Worm (Caenorhabditis elegans) whole organism, early embryonic: ENCODE results near the gene F21C10.4.

Experiments
- B0310.2 ChIP-seq: sonication (generic microtip); optimal IDR thresholded peaks from 2 replicates; lab custom pipeline; 2016; ENCODE audit warnings: mild to moderate bottlenecking, missing genetic modification characterization, missing compliant biosample characterization
- F13C5.2 ChIP-seq: sonication (generic microtip); optimal IDR thresholded peaks from 2 replicates; lab custom pipeline; 2017; ENCODE audit warnings: mild to moderate bottlenecking, missing genetic modification characterization, inconsistent platforms, missing compliant biosample characterization
- aly-1 ChIP-seq: sonication (generic microtip); optimal IDR thresholded peaks from 2 replicates; lab custom pipeline; 2016; ENCODE audit warnings: missing genetic modification characterization, missing compliant biosample characterization
- ama-1 ChIP-seq: fragments of 150-350 bp; optimal IDR thresholded peaks from 2 replicates; lab custom pipeline; 2014
- ceh-13 ChIP-seq: fragments of 200-800 bp; sonication (Bioruptor generic); optimal IDR thresholded peaks from 2 replicates; lab custom pipeline; 2018; ENCODE audit warnings: mild to moderate bottlenecking, missing genetic modification characterization, missing compliant biosample characterization
- ceh-36 ChIP-seq: sonication (generic microtip); optimal IDR thresholded peaks from 2 replicates; lab custom pipeline; 2016; ENCODE audit warnings: missing genetic modification characterization, inconsistent platforms, missing compliant biosample characterization
- ets-7 ChIP-seq: sonication (generic microtip); optimal IDR thresholded peaks from 2 replicates; lab custom pipeline; 2016; ENCODE audit warnings: missing genotype, missing genetic modification characterization, missing compliant biosample characterization
- flt-1 ChIP-seq: fragments of 200-800 bp; sonication (Bioruptor generic); IDR thresholded peaks from 2 replicates; pipeline ENCODE4 v1.3.6; 2022; ENCODE audit warnings: missing genetic modification characterization, missing compliant biosample characterization
- hmbx-1 ChIP-seq: sonication (generic microtip); optimal IDR thresholded peaks from 2 replicates; lab custom pipeline; 2016; ENCODE audit warnings: mild to moderate bottlenecking, missing genetic modification characterization, missing compliant biosample characterization
- hmg-4 ChIP-seq: fragments of 200-800 bp; sonication (Bioruptor generic); optimal IDR thresholded peaks from 2 replicates; lab custom pipeline; 2018; ENCODE audit warnings: mild to moderate bottlenecking, missing genetic modification characterization, missing compliant biosample characterization
- hnd-1 ChIP-seq: sonication (generic microtip); optimal IDR thresholded peaks from 2 replicates; lab custom pipeline; 2016; ENCODE audit warnings: missing genetic modification characterization, missing compliant biosample characterization
- pes-1 ChIP-seq: fragments of 200-800 bp; sonication (Bioruptor generic); IDR thresholded peaks from 2 replicates; pipeline ENCODE4 v1.3.6; 2022; ENCODE audit warnings: missing genetic modification reagents, missing genetic modification characterization, missing compliant biosample characterization
- scrt-1 ChIP-seq: fragments of 200-800 bp; sonication (Bioruptor generic); IDR thresholded peaks from 2 replicates; pipeline ENCODE4 v1.3.6; 2022; ENCODE audit warnings: missing genetic modification characterization, missing compliant biosample characterization
- sea-1 ChIP-seq: fragments of 200-800 bp; sonication (Bioruptor generic); conservative IDR thresholded peaks from 2 replicates; pipeline ENCODE4 v1.3.6; 2022; ENCODE audit warnings: missing genetic modification characterization, missing compliant biosample characterization
- tbx-11 ChIP-seq: fragments of 200-800 bp; sonication (Bioruptor generic); IDR thresholded peaks from 2 replicates; pipeline ENCODE4 v1.3.6; 2022; ENCODE audit warnings: missing genetic modification characterization, missing compliant biosample characterization
- tbx-37 ChIP-seq: fragments of 200-800 bp; sonication (Bioruptor generic); conservative IDR thresholded peaks from 2 replicates; pipeline ENCODE4 v1.3.6; 2022; ENCODE audit warnings: missing genetic modification reagents, missing genetic modification characterization, missing compliant biosample characterization
- tra-4 ChIP-seq: sonication (generic microtip); optimal IDR thresholded peaks from 2 replicates; lab custom pipeline; 2017; ENCODE audit warnings: missing genetic modification characterization, missing compliant biosample characterization

F21C10.4 gene

ce11 chrV:9127773-9128172 is 1.4 kb downstream of the F21C10.4 start, which contains the start of gene F21C10.3:
Gene F21C10.3, plus strand, starts transcription at chrV:9128073.
- TF ChIP-seq scrt-1 (GFP tag; lab: Robert Waterston, UW) (no peak), B0310.2 (tag; lab: Kevin White, UChicago) (no peak)

- TF ChIP-seq ama-1 (lab: Kevin White, UChicago) (no peak), tbx-37 (GFP tag; lab: Robert Waterston, UW) (no peak), hnd-1 (tag; lab: Kevin White, UChicago) (no peak), hmbx-1 (tag; lab: Kevin White, UChicago) (no peak), tbx-11 (GFP tag; lab: Robert Waterston, UW) (no peak), ceh-36 (tag; lab: Kevin White, UChicago) (no peak), B0310.2 (tag; lab: Kevin White, UChicago) (no peak), F13C5.2 (tag; lab: Kevin White, UChicago) (no peak)
These were observed 2.1 kb downstream of the F21C10.4 start for ce11 chrV:9128562-9128961.

ce11 chrV:9130766-9131165 is 4.3 kb downstream of the F21C10.4 start, which contains the start of gene F21C10.19:
Gene F21C10.19, plus strand, starts transcription at chrV:9131066.
- TF ChIP-seq ets-7 (tag; lab: Kevin White, UChicago) (no peak), sea-1 (GFP tag; lab: Robert Waterston, UW) (no peak), tbx-11 (GFP tag; lab: Robert Waterston, UW) (no peak), ceh-13 (GFP tag; lab: Kevin White, UChicago) (no peak), hnd-1 (tag; lab: Kevin White, UChicago) (no peak), ama-1 (lab: Kevin White, UChicago) (no peak), tra-4 (tag; lab: Kevin White, UChicago) (no peak), B0310.2 (tag; lab: Kevin White, UChicago) (no peak), tbx-37 (GFP tag; lab: Robert Waterston, UW) (no peak), pes-1 (GFP tag; lab: Robert Waterston, UW) (no peak), scrt-1 (GFP tag; lab: Robert Waterston, UW) (no peak), hmbx-1 (tag; lab: Kevin White, UChicago) (no peak), ceh-36 (tag; lab: Kevin White, UChicago) (no peak), flt-1 (GFP tag; lab: Robert Waterston, UW) (no peak), F13C5.2 (tag; lab: Kevin White, UChicago) (no peak), hmg-4 (no peak), aly-1 (no peak)

ce11 chrV:9132043-9132442 is 5.6 kb downstream of the F21C10.4 start, which contains the start of gene F21C10.1:
Gene F21C10.1, plus strand, starts transcription at chrV:9132343.
- no peak for TF ChIP-seq tbx-11 (GFP tag; lab: Robert Waterston, UW)
- TF ChIP-seq B0310.2 (tag; lab: Kevin White, UChicago), result no peak
- TF ChIP-seq flt-1 (GFP tag; lab: Robert Waterston, UW), result no peak

- TF ChIP-seq ets-7 (tag; lab: Kevin White, UChicago), result no peak
- no peak for TF ChIP-seq scrt-1 (GFP tag; lab: Robert Waterston, UW)
- TF ChIP-seq hmbx-1 (tag; lab: Kevin White, UChicago), result no peak
- TF ChIP-seq ama-1 (lab: Kevin White, UChicago), result no peak
- no peak for TF ChIP-seq tra-4 (tag; lab: Kevin White, UChicago)
- no peak for TF ChIP-seq B0310.2 (tag; lab: Kevin White, UChicago)
- no peak for TF ChIP-seq aly-1
- no peak for TF ChIP-seq ceh-36 (tag; lab: Kevin White, UChicago)
- TF ChIP-seq hmg-4, result no peak
- TF ChIP-seq tbx-11 (GFP tag; lab: Robert Waterston, UW), result no peak
- no peak for TF ChIP-seq F13C5.2 (tag; lab: Kevin White, UChicago)
- TF ChIP-seq pes-1 (GFP tag; lab: Robert Waterston, UW), result no peak
- no peak for TF ChIP-seq hnd-1 (tag; lab: Kevin White, UChicago)
These were observed 7.5 kb downstream of the F21C10.4 start, which contains the start of gene B0222.1 for ce11 chrV:9133950-9134349. Gene B0222.1, plus strand, starts transcription at chrV:9134255.

DNA sequence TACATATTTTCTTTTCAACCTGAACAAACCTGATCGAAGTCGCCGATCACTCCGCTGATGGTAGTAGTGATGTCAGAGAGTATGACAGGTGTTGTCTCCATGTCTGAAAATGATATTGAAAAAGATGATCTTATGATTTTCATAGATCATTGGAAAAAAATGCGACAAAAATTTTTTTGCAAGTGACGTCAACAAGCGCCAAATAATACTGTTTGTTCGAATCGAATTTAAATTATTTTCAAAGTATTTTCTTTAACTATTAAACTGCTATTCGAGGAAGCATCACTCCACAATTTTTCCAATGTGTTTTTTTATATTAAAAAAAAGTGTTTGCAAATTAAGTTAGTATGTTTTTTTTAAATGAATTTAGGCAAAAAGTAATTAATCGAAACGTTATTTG is 11.2 kb downstream of the F21C10.4 start, which contains the start of gene pitr-2:
pitr-2 (minus strand) TSS at position 101 of the 400 bp plus-strand sequence.
- no peak for TF ChIP-seq F13C5.2 (tag; lab: Kevin White, UChicago)
- TF ChIP-seq flt-1 (GFP tag; lab: Robert Waterston, UW), result no peak
- no peak for TF ChIP-seq hnd-1 (tag; lab: Kevin White, UChicago)
- no peak for TF ChIP-seq ama-1 (lab: Kevin White, UChicago)
- no peak for TF ChIP-seq aly-1
- TF ChIP-seq hmg-4, result no peak
- no peak for TF ChIP-seq hmbx-1 (tag; lab: Kevin White, UChicago)
- no peak for TF ChIP-seq ets-7 (tag; lab: Kevin White, UChicago)
- no peak for TF ChIP-seq ceh-13 (GFP tag; lab: Kevin White, UChicago)
- TF ChIP-seq tbx-37 (GFP tag; lab: Robert Waterston, UW), result no peak
- TF ChIP-seq ceh-36 (tag; lab: Kevin White, UChicago), result no peak
- TF ChIP-seq B0310.2 (tag; lab: Kevin White, UChicago), result no peak
- TF ChIP-seq scrt-1 (GFP tag; lab: Robert Waterston, UW), result no peak
- TF ChIP-seq pes-1 (GFP tag; lab: Robert Waterston, UW), result no peak
- TF ChIP-seq sea-1 (GFP tag; lab: Robert Waterston, UW), result no peak
- no peak for TF ChIP-seq tbx-11 (GFP tag; lab: Robert Waterston, UW)
- TF ChIP-seq tra-4 (tag; lab: Kevin White, UChicago), result no peak

DNA sequence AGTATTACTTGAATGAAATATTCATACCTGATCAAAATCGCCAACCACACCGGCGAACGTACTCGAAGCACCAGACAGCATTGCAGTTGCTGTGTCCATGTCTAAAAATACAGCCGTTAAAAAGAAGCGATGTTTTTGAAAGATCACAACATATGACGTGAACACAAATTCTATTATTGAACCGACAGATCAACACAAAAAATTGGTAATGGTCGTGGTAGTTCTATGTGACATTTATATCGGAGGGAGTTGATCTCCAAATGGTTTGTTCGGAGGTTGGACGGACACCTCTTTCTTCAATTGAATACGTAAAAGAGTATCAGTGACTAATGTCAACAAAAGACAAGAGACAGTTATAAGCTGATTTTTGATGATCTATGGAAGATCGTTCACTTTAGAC is 14.9 kb downstream of the F21C10.4 start, which contains the start of gene pitr-3:
pitr-3 (minus strand) TSS at position 101 of the 400 bp plus-strand sequence.
- TF ChIP-seq tbx-11 (GFP tag; lab: Robert Waterston, UW), result no peak
- TF ChIP-seq ceh-36 (tag; lab: Kevin White, UChicago), result no peak
- TF ChIP-seq tra-4 (tag; lab: Kevin White, UChicago), result no peak
- TF ChIP-seq B0310.2 (tag; lab: Kevin White, UChicago), result no peak
- TF ChIP-seq F13C5.2 (tag; lab: Kevin White, UChicago), result no peak
- TF ChIP-seq pes-1 (GFP tag; lab: Robert Waterston, UW), result no peak
- TF ChIP-seq ceh-13 (GFP tag; lab: Kevin White, UChicago), result no peak
- no peak for TF ChIP-seq hnd-1 (tag; lab: Kevin White, UChicago)
- TF ChIP-seq scrt-1 (GFP tag; lab: Robert Waterston, UW), result no peak
- no peak for TF ChIP-seq hmbx-1 (tag; lab: Kevin White, UChicago)
- no peak for TF ChIP-seq ama-1 (lab: Kevin White, UChicago)
- TF ChIP-seq aly-1, result no peak
